Fruit fly (Drosophila melanogaster): ENCODE results near the gene CG42588.

The CG42588 gene

DNA sequence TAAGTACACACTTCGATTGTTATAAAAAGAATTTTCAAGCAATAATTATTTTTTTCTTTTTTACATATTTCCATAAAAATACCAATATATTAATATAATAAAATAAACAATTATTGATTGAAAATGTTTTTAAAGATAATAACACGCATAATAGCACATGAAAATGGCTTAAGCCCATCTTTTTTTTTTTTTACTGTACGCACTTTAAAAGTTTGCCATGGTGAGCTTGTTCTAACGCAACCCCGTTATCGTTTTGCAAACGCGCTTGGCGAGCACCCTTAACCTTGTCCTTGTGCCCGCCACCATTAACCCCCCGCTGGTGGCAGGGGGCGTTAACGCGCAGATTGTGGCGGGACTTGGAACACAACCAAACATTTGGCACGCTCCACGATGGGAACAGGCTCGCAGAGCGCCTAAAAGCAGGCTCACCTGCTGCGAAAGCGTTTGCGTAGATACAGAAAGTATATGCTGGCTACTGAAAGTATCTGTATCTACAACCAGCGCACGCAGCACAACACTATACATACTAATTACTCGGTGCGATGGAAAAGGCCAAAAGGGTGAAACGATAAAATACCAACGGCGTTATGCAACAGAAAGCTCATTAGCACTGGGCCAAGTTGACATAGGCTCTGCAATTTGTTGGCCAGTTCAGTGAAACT, 19.9 kb downstream of the CG42588 start (continued):
- TF ChIP-seq cad (GFP tag; optimal IDR thresholded peaks at IDR 0.05), result no peak
- peak; percentile 90 for TF ChIP-seq sd (tag; optimal IDR thresholded peaks at IDR 0.05)
- peak; percentile 46; the same call in 1 of the 2 replicates for TF ChIP-seq Atf6 (GFP tag; IDR thresholded peaks at IDR 0.05)
- TF ChIP-seq Scr (GFP tag; IDR thresholded peaks at IDR 0.05; ENCODE audit: partially characterized antibody), result no peak
- no peak for TF ChIP-seq tio (GFP tag; optimal IDR thresholded peaks at IDR 0.05)
- TF ChIP-seq oc (tag; optimal IDR thresholded peaks at IDR 0.05), result peak; percentile 38
- TF ChIP-seq ato (GFP tag; IDR thresholded peaks at IDR 0.05; ENCODE audit: partially characterized antibody), result no peak
- no peak for TF ChIP-seq sob (GFP tag; IDR thresholded peaks at IDR 0.05)
- TF ChIP-seq CG4282 (GFP tag; optimal IDR thresholded peaks at IDR 0.05), result no peak
- TF ChIP-seq CG2116 (GFP tag; optimal IDR thresholded peaks at IDR 0.05), result no peak
- TF ChIP-seq z (GFP tag; IDR thresholded peaks at IDR 0.05), result no peak
- TF ChIP-seq tgo (GFP tag; IDR thresholded peaks at IDR 0.05), result 0 out of 3 replicates have a peak, but pooled peaks have one; percentile 13
- no peak for TF ChIP-seq HLH4C (GFP tag; IDR thresholded peaks at IDR 0.05; ENCODE audit: partially characterized antibody)
- no peak for TF ChIP-seq ash1 (GFP tag; optimal IDR thresholded peaks at IDR 0.05)
- TF ChIP-seq maf-S (GFP tag; optimal IDR thresholded peaks at IDR 0.05), result no peak
- TF ChIP-seq prd (optimal IDR thresholded peaks at IDR 0.05), result no peak
- TF ChIP-seq prd (GFP tag; IDR thresholded peaks at IDR 0.05), result no peak
- no peak for TF ChIP-seq CG1024 (GFP tag; IDR thresholded peaks at IDR 0.05)
- no peak for TF ChIP-seq Sox102F (GFP tag; optimal IDR thresholded peaks at IDR 0.05)
- TF ChIP-seq Dfd (GFP tag; optimal IDR thresholded peaks at IDR 0.05), result no peak
- TF ChIP-seq CG17802 (tag; optimal IDR thresholded peaks at IDR 0.05), result no peak
- TF ChIP-seq wek (GFP tag; optimal IDR thresholded peaks at IDR 0.05), result no peak
- TF ChIP-seq Six4 (GFP tag; optimal IDR thresholded peaks at IDR 0.05), result no peak
- TF ChIP-seq Myb (GFP tag; optimal IDR thresholded peaks at IDR 0.05), result no peak
- TF ChIP-seq twi (tag; optimal IDR thresholded peaks at IDR 0.05), result no peak
- TF ChIP-seq CG30431 (GFP tag; optimal IDR thresholded peaks at IDR 0.05), result no peak
- no peak for TF ChIP-seq CG17186 (GFP tag; optimal IDR thresholded peaks at IDR 0.05)
- no peak for TF ChIP-seq CG17568 (GFP tag; optimal IDR thresholded peaks at IDR 0.05)
- no peak for TF ChIP-seq emc (GFP tag; optimal IDR thresholded peaks at IDR 0.05)
- no peak for TF ChIP-seq Ets97D (GFP tag; optimal IDR thresholded peaks at IDR 0.05)
- TF ChIP-seq croc (GFP tag; conservative IDR thresholded peaks at IDR 0.05), result no peak
- TF ChIP-seq Dp (GFP tag; optimal IDR thresholded peaks at IDR 0.05), result no peak
- no peak for TF ChIP-seq CG11085 (GFP tag; IDR thresholded peaks at IDR 0.05)
- TF ChIP-seq CG32767 (GFP tag; IDR thresholded peaks at IDR 0.05), result peak; percentile 95
- no peak for TF ChIP-seq Bdp1 (GFP tag; optimal IDR thresholded peaks at IDR 0.05)
- TF ChIP-seq D19A (tag; optimal IDR thresholded peaks at IDR 0.05), result no peak
- TF ChIP-seq nau (GFP tag; optimal IDR thresholded peaks at IDR 0.05), result no peak
- TF ChIP-seq run (tag; optimal IDR thresholded peaks at IDR 0.05), result no peak
- TF ChIP-seq CG6813 (GFP tag; optimal IDR thresholded peaks at IDR 0.05), result no peak
- no peak for TF ChIP-seq CG3281 (GFP tag; optimal IDR thresholded peaks at IDR 0.05)
- TF ChIP-seq CG10274 (GFP tag; optimal IDR thresholded peaks at IDR 0.05), result no peak
- no peak for TF ChIP-seq CG6791 (GFP tag; IDR thresholded peaks at IDR 0.05; ENCODE audit: partially characterized antibody)
- TF ChIP-seq CG4328 (GFP tag; optimal IDR thresholded peaks at IDR 0.05), result no peak
- no peak for TF ChIP-seq CkIIα-i1 (GFP tag; IDR thresholded peaks at IDR 0.05)
- TF ChIP-seq ase (GFP tag; IDR thresholded peaks at IDR 0.05), result no peak; the same call in 2 of the 3 replicates
- TF ChIP-seq CHES-1-like (GFP tag; optimal IDR thresholded peaks at IDR 0.05), result no peak
- TF ChIP-seq CG3407 (GFP tag; optimal IDR thresholded peaks at IDR 0.05), result no peak
- TF ChIP-seq CG2889 (GFP tag; IDR thresholded peaks at IDR 0.05), result no peak
- no peak for TF ChIP-seq CG10462 (GFP tag; optimal IDR thresholded peaks at IDR 0.05)
- peak; percentile 3 for TF ChIP-seq CG17359 (tag; optimal IDR thresholded peaks at IDR 0.05)
- no peak for TF ChIP-seq CG5245 (GFP tag; optimal IDR thresholded peaks at IDR 0.05)
